Worm (Caenorhabditis elegans): ENCODE data around the gene C55A6.12.

- TF ChIP-seq nhr-84 (tag; optimal IDR thresholded peaks at IDR 0.05), result no peak
- TF ChIP-seq sptf-1 (tag; optimal IDR thresholded peaks at IDR 0.05), result no peak
- TF ChIP-seq mdl-1 (tag; optimal IDR thresholded peaks at IDR 0.05), result no peak
- no peak for TF ChIP-seq unc-62 (GFP tag; optimal IDR thresholded peaks at IDR 0.05)
- TF ChIP-seq ces-1 (GFP tag; optimal IDR thresholded peaks at IDR 0.05), result no peak
- no peak for TF ChIP-seq unc-86 (tag; optimal IDR thresholded peaks at IDR 0.05)
- no peak for TF ChIP-seq zag-1 (tag; optimal IDR thresholded peaks at IDR 0.05)
- TF ChIP-seq nhr-20 (tag; optimal IDR thresholded peaks at IDR 0.05), result no peak
- TF ChIP-seq lsy-2 (tag; optimal IDR thresholded peaks at IDR 0.05), result no peak
- no peak for TF ChIP-seq aha-1 (tag; optimal IDR thresholded peaks at IDR 0.05)
- no peak for TF ChIP-seq egl-27 (tag; optimal IDR thresholded peaks at IDR 0.05)
Measured at ce11 chrV:11516141-11516591, 13.2 kb upstream of the C55A6.12 start, which contains the start of gene sdz-8.
